Fruit fly (Drosophila melanogaster) whole organism, pupa: ENCODE data around the gene CG11563.

Experiments
- CG12605 ChIP-seq: fragments of 200-800 bp; sonication (Bioruptor generic); IDR thresholded peaks from 2 replicates; pipeline ENCODE4 v1.3.6; 2022; ENCODE audit warnings: missing biosample characterization, missing genetic modification characterization
- CG15710 ChIP-seq: fragments of 200-800 bp; sonication (Bioruptor generic); optimal IDR thresholded peaks from 2 replicates; lab custom pipeline; 2018; ENCODE audit warnings: missing biosample characterization, mild to moderate bottlenecking, missing genetic modification characterization, moderate library complexity
- CG32121 ChIP-seq: fragments of 200-800 bp; sonication (Bioruptor generic); IDR thresholded peaks from 2 replicates; pipeline ENCODE4 v1.3.6; 2022; ENCODE audit warnings: missing biosample characterization, missing genetic modification characterization
- CG4496 ChIP-seq: fragments of 200-800 bp; sonication (Bioruptor generic); IDR thresholded peaks from 3 replicates; pipeline ENCODE4 v1.3.6; 2022; ENCODE audit warnings: missing biosample characterization, missing genetic modification characterization
- CG8159 ChIP-seq: fragments of 200-800 bp; sonication (Bioruptor generic); optimal IDR thresholded peaks from 3 replicates; lab custom pipeline; 2018; ENCODE audit warnings: missing biosample characterization, mild to moderate bottlenecking, missing genetic modification characterization, moderate library complexity
- CG8301 ChIP-seq: fragments of 200-800 bp; sonication (Bioruptor generic); optimal IDR thresholded peaks from 2 replicates; lab custom pipeline; 2018; ENCODE audit warnings: missing biosample characterization, mild to moderate bottlenecking, missing genetic modification characterization
- CG9948 ChIP-seq: fragments of 200-800 bp; sonication (Bioruptor generic); optimal IDR thresholded peaks from 2 replicates; lab custom pipeline; 2018; ENCODE audit warnings: missing biosample characterization, mild to moderate bottlenecking, missing genetic modification characterization, moderate library complexity
- D1 ChIP-seq: fragments of 200-800 bp; sonication (Bioruptor generic); optimal IDR thresholded peaks from 2 replicates; lab custom pipeline; 2018; ENCODE audit warnings: missing biosample characterization, mild to moderate bottlenecking, missing genetic modification characterization, moderate library complexity
- EcR ChIP-seq: fragments of 200-800 bp; sonication (Bioruptor generic); optimal IDR thresholded peaks from 3 replicates; lab custom pipeline; 2019; ENCODE audit warnings: missing biosample characterization, missing genetic modification characterization, mild to moderate bottlenecking, moderate library complexity, missing genetic modification reagents
- Ets98B ChIP-seq: fragments of 200-800 bp; sonication (Bioruptor generic); IDR thresholded peaks from 2 replicates; pipeline ENCODE4 v1.3.6; 2022; ENCODE audit warnings: missing biosample characterization, missing genetic modification characterization
- Pif1A ChIP-seq: fragments of 200-800 bp; sonication (Bioruptor generic); optimal IDR thresholded peaks from 3 replicates; lab custom pipeline; 2016; ENCODE audit warnings: missing biosample characterization, missing genetic modification characterization
- Snoo ChIP-seq: fragments of 200-800 bp; sonication (Bioruptor generic); optimal IDR thresholded peaks from 3 replicates; lab custom pipeline; 2017; ENCODE audit warnings: missing biosample characterization, mild to moderate bottlenecking, missing genetic modification characterization, inconsistent platforms
- fd96Ca ChIP-seq: fragments of 200-800 bp; sonication (Bioruptor generic); IDR thresholded peaks from 3 replicates; pipeline ENCODE4 v1.3.6; 2022; ENCODE audit warnings: missing biosample characterization, missing genetic modification characterization
- gl ChIP-seq: fragments of 200-800 bp; sonication (Bioruptor generic); optimal IDR thresholded peaks from 2 replicates; lab custom pipeline; 2018; ENCODE audit warnings: missing biosample characterization, mild to moderate bottlenecking, missing genetic modification characterization

dm6 chr3R:31748093-31748996 is 11.5 kb downstream of the CG11563 start:
- no peak for TF ChIP-seq CG32121 (GFP tag; lab: Robert Waterston, UW)
- no peak for TF ChIP-seq CG4496
- TF ChIP-seq gl (tag; lab: Kevin White, UChicago): peak; percentile 79
- TF ChIP-seq EcR (GFP tag; lab: Kevin White, UChicago): peak; percentile 69
- TF ChIP-seq Pif1A: peak; percentile 38
- peak; percentile 47 for TF ChIP-seq CG15710 (tag; lab: Kevin White, UChicago)
- no peak for TF ChIP-seq Snoo (tag; lab: Kevin White, UChicago)
- no peak for TF ChIP-seq fd96Ca (GFP tag; lab: Robert Waterston, UW)
- TF ChIP-seq CG8301: peak; percentile 48
- no peak for TF ChIP-seq CG12605
- no peak for TF ChIP-seq Ets98B
- no peak for TF ChIP-seq CG8159 (tag; lab: Kevin White, UChicago)
- TF ChIP-seq D1 (tag; lab: Kevin White, UChicago): no peak
- TF ChIP-seq CG9948 (tag; lab: Kevin White, UChicago): peak; percentile 4
